Comparison of ENCODE assay signal across 1 fruit fly cellular context in genomic region chr4:497724-498123, dm6.
TF ChIP-seq lines count a peak whose summit lies in the region.

No protein-coding gene starts in this region.

TF ChIP-seq in whole organism, embryonic, 481 proteins besides CTCF, POLR2A, EP300 and RAD21 (continued from another document and continues in another):
- peak; percentile 85; the same call in 1 of the 2 replicates for TF ChIP-seq stc (GFP tag; IDR thresholded peaks at IDR 0.05; lab: Robert Waterston, UW)
- peak; percentile 96 for TF ChIP-seq CG4707 (GFP tag; optimal IDR thresholded peaks at IDR 0.05; lab: Kevin White, UChicago)
- peak; percentile 95 for TF ChIP-seq NC2β (GFP tag; optimal IDR thresholded peaks at IDR 0.05; lab: Kevin White, UChicago)
- no peak for TF ChIP-seq CG9932 (GFP tag; IDR thresholded peaks at IDR 0.05; lab: Robert Waterston, UW)
- TF ChIP-seq CG33213 (GFP tag; optimal IDR thresholded peaks at IDR 0.05; lab: Kevin White, UChicago), result peak; percentile 97
- TF ChIP-seq CG8359 (GFP tag; optimal IDR thresholded peaks at IDR 0.05; lab: Kevin White, UChicago; ENCODE audit: borderline replicate concordance), result peak; percentile 92
- peak; percentile 13; the same call in 1 of the 3 replicates for TF ChIP-seq row (GFP tag; IDR thresholded peaks at IDR 0.05; lab: Robert Waterston, UW)
- TF ChIP-seq fu2 (GFP tag; optimal IDR thresholded peaks at IDR 0.05; lab: Kevin White, UChicago), result peak; percentile 54
- peak; percentile 99 for TF ChIP-seq ac (GFP tag; optimal IDR thresholded peaks at IDR 0.05; lab: Kevin White, UChicago)
- peak; percentile 91 to 94 for TF ChIP-seq chif (GFP tag; optimal IDR thresholded peaks at IDR 0.05; lab: Kevin White, UChicago)
- peak; percentile 91 for TF ChIP-seq CG6765 (GFP tag; optimal IDR thresholded peaks at IDR 0.05; lab: Kevin White, UChicago)
- peak; percentile 95 for TF ChIP-seq CG12299 (tag; optimal IDR thresholded peaks at IDR 0.05; lab: Kevin White, UChicago)
- peak; percentile 48; the same call in 1 of the 3 replicates for TF ChIP-seq C15 (GFP tag; IDR thresholded peaks at IDR 0.05; lab: Robert Waterston, UW)
- no peak for TF ChIP-seq Rx (GFP tag; IDR thresholded peaks at IDR 0.05; lab: Robert Waterston, UW)
- TF ChIP-seq trem (tag; optimal IDR thresholded peaks at IDR 0.05; lab: Kevin White, UChicago), result peak; percentile 87
- peak; percentile 80 for TF ChIP-seq cato (GFP tag; optimal IDR thresholded peaks at IDR 0.05; lab: Kevin White, UChicago; ENCODE audit: borderline replicate concordance)
- TF ChIP-seq fd96Cb (tag; optimal IDR thresholded peaks at IDR 0.05; lab: Kevin White, UChicago), result peak; percentile 79
- no peak for TF ChIP-seq cg (GFP tag; optimal IDR thresholded peaks at IDR 0.05; lab: Kevin White, UChicago)
- peak; percentile 19 for TF ChIP-seq ind (GFP tag; optimal IDR thresholded peaks at IDR 0.05; lab: Kevin White, UChicago)
- peak; percentile 93 for TF ChIP-seq en (GFP tag; optimal IDR thresholded peaks at IDR 0.05; lab: Kevin White, UChicago)
- TF ChIP-seq Xbp1 (GFP tag; optimal IDR thresholded peaks at IDR 0.05; lab: Kevin White, UChicago), result peak; percentile 62
- TF ChIP-seq salm (tag; optimal IDR thresholded peaks at IDR 0.05; lab: Kevin White, UChicago), result peak; percentile 93
- peak; percentile 82 for TF ChIP-seq CG2116 (GFP tag; optimal IDR thresholded peaks at IDR 0.05; lab: Kevin White, UChicago)
- no peak for TF ChIP-seq CG16813 (GFP tag; IDR thresholded peaks at IDR 0.05; lab: Robert Waterston, UW; ENCODE audit: partially characterized antibody)
- peak; percentile 95 for TF ChIP-seq CG1529 (GFP tag; optimal IDR thresholded peaks at IDR 0.05; lab: Kevin White, UChicago)
- no peak for TF ChIP-seq unc-4 (GFP tag; IDR thresholded peaks at IDR 0.05; lab: Robert Waterston, UW; ENCODE audit: partially characterized antibody)
- TF ChIP-seq Atf6 (GFP tag; IDR thresholded peaks at IDR 0.05; lab: Robert Waterston, UW), result peak; percentile 91
- no peak for TF ChIP-seq Bgb (GFP tag; IDR thresholded peaks at IDR 0.05; lab: Robert Waterston, UW; ENCODE audit: partially characterized antibody)
- TF ChIP-seq CG32532 (GFP tag; IDR thresholded peaks at IDR 0.05; lab: Robert Waterston, UW), result no peak
- no peak for TF ChIP-seq CG14860 (GFP tag; IDR thresholded peaks at IDR 0.05; lab: Robert Waterston, UW; ENCODE audit: partially characterized antibody)
- peak; percentile 92 for TF ChIP-seq Mes4 (GFP tag; optimal IDR thresholded peaks at IDR 0.05; lab: Kevin White, UChicago)
- peak; percentile 78 for TF ChIP-seq ewg (GFP tag; optimal IDR thresholded peaks at IDR 0.05; lab: Kevin White, UChicago)
- no peak for TF ChIP-seq hth (optimal IDR thresholded peaks at IDR 0.05; lab: Kevin White, UChicago)
- TF ChIP-seq CG12391 (tag; optimal IDR thresholded peaks at IDR 0.05; lab: Kevin White, UChicago), result peak; percentile 80
- TF ChIP-seq phol (tag; optimal IDR thresholded peaks at IDR 0.05; lab: Kevin White, UChicago), result peak; percentile 30
- no peak; the same call in 1 of the 2 replicates for TF ChIP-seq toy (GFP tag; IDR thresholded peaks at IDR 0.05; lab: Robert Waterston, UW)
- peak; percentile 78 for TF ChIP-seq CG14050 (GFP tag; IDR thresholded peaks at IDR 0.05; lab: Robert Waterston, UW)
- peak; percentile 94 for TF ChIP-seq btn (GFP tag; optimal IDR thresholded peaks at IDR 0.05; lab: Kevin White, UChicago)
- TF ChIP-seq her (GFP tag; optimal IDR thresholded peaks at IDR 0.05; lab: Kevin White, UChicago), result peak; percentile 88
- TF ChIP-seq D (optimal IDR thresholded peaks at IDR 0.05; lab: Kevin White, UChicago), result no peak
- TF ChIP-seq D (GFP tag; optimal IDR thresholded peaks at IDR 0.05; lab: Kevin White, UChicago), result peak; percentile 96
- TF ChIP-seq wor (GFP tag; IDR thresholded peaks at IDR 0.05; lab: Robert Waterston, UW), result no peak
- TF ChIP-seq sim (GFP tag; IDR thresholded peaks at IDR 0.05; lab: Robert Waterston, UW), result peak; percentile 89
- peak; percentile 87 for TF ChIP-seq Six4 (GFP tag; optimal IDR thresholded peaks at IDR 0.05; lab: Kevin White, UChicago)
- TF ChIP-seq gfzf (GFP tag; optimal IDR thresholded peaks at IDR 0.05; lab: Kevin White, UChicago), result peak; percentile 12
- peak; percentile 91 for TF ChIP-seq CG12744 (GFP tag; optimal IDR thresholded peaks at IDR 0.05; lab: Kevin White, UChicago)
- TF ChIP-seq NK7.1 (GFP tag; optimal IDR thresholded peaks at IDR 0.05; lab: Kevin White, UChicago), result peak; percentile 90
- peak; percentile 77 for TF ChIP-seq CG4360 (GFP tag; IDR thresholded peaks at IDR 0.05; lab: Robert Waterston, UW)
- peak; percentile 78 for TF ChIP-seq Pdp1 (GFP tag; optimal IDR thresholded peaks at IDR 0.05; lab: Kevin White, UChicago)
- TF ChIP-seq Hmx (GFP tag; optimal IDR thresholded peaks at IDR 0.05; lab: Kevin White, UChicago), result no peak
- no peak for TF ChIP-seq dan (GFP tag; IDR thresholded peaks at IDR 0.05; lab: Robert Waterston, UW)
- TF ChIP-seq CG1792 (GFP tag; optimal IDR thresholded peaks at IDR 0.05; lab: Kevin White, UChicago), result peak; percentile 89
- TF ChIP-seq slp2 (GFP tag; optimal IDR thresholded peaks at IDR 0.05; lab: Kevin White, UChicago), result peak; percentile 78
- no peak for TF ChIP-seq CG6791 (GFP tag; IDR thresholded peaks at IDR 0.05; lab: Robert Waterston, UW; ENCODE audit: partially characterized antibody)
- peak; percentile 97 for TF ChIP-seq Vsx1 (GFP tag; optimal IDR thresholded peaks at IDR 0.05; lab: Kevin White, UChicago)
- TF ChIP-seq CG7271 (tag; optimal IDR thresholded peaks at IDR 0.05; lab: Kevin White, UChicago), result peak; percentile 97
- peak; percentile 97 for TF ChIP-seq CG17568 (GFP tag; optimal IDR thresholded peaks at IDR 0.05; lab: Kevin White, UChicago)
- TF ChIP-seq CG6654 (GFP tag; optimal IDR thresholded peaks at IDR 0.05; lab: Kevin White, UChicago), result peak; percentile 49
- TF ChIP-seq zen2 (GFP tag; IDR thresholded peaks at IDR 0.05; lab: Robert Waterston, UW; ENCODE audit: partially characterized antibody), result no peak
- TF ChIP-seq CG2889 (GFP tag; IDR thresholded peaks at IDR 0.05; lab: Robert Waterston, UW), result no peak
- TF ChIP-seq Jarid2 (GFP tag; optimal IDR thresholded peaks at IDR 0.05; lab: Kevin White, UChicago), result peak; percentile 83
- peak; percentile 97 for TF ChIP-seq Awh (GFP tag; IDR thresholded peaks at IDR 0.05; lab: Robert Waterston, UW)
- TF ChIP-seq knrl (GFP tag; IDR thresholded peaks at IDR 0.05; lab: Robert Waterston, UW; ENCODE audit: partially characterized antibody), result no peak
- peak; percentile 85 for TF ChIP-seq D19A (tag; optimal IDR thresholded peaks at IDR 0.05; lab: Kevin White, UChicago)
- TF ChIP-seq tin (GFP tag; optimal IDR thresholded peaks at IDR 0.05; lab: Kevin White, UChicago), result peak; percentile 70
- peak; percentile 85 for TF ChIP-seq CG17186 (GFP tag; optimal IDR thresholded peaks at IDR 0.05; lab: Kevin White, UChicago)
- TF ChIP-seq CG5953 (GFP tag; IDR thresholded peaks at IDR 0.05; lab: Robert Waterston, UW), result peak; percentile 68; the same call in 1 of the 2 replicates
- TF ChIP-seq zf30C (GFP tag; optimal IDR thresholded peaks at IDR 0.05; lab: Kevin White, UChicago), result peak; percentile 43
- TF ChIP-seq CG6683 (GFP tag; optimal IDR thresholded peaks at IDR 0.05; lab: Kevin White, UChicago), result peak; percentile 86
- TF ChIP-seq CG2712 (tag; optimal IDR thresholded peaks at IDR 0.05; lab: Kevin White, UChicago), result peak; percentile 91
- peak; percentile 93 for TF ChIP-seq grn (GFP tag; optimal IDR thresholded peaks at IDR 0.05; lab: Kevin White, UChicago)
- no peak for TF ChIP-seq Drgx (GFP tag; IDR thresholded peaks at IDR 0.05; lab: Robert Waterston, UW)
- TF ChIP-seq run (tag; optimal IDR thresholded peaks at IDR 0.05; lab: Kevin White, UChicago), result peak; percentile 83
- peak; percentile 99 for TF ChIP-seq CG2202 (tag; optimal IDR thresholded peaks at IDR 0.05; lab: Kevin White, UChicago)
- TF ChIP-seq ttk (GFP tag; IDR thresholded peaks at IDR 0.05; lab: Robert Waterston, UW), result no peak; the same call in 1 of the 2 replicates
- TF ChIP-seq CG13775 (GFP tag; optimal IDR thresholded peaks at IDR 0.05; lab: Kevin White, UChicago), result peak; percentile 73
- no peak for TF ChIP-seq yki (optimal IDR thresholded peaks at IDR 0.05; lab: Kevin White, UChicago)
- TF ChIP-seq fd64A (GFP tag; optimal IDR thresholded peaks at IDR 0.05; lab: Kevin White, UChicago), result peak; percentile 99
- peak; percentile 87 for TF ChIP-seq mirr (GFP tag; optimal IDR thresholded peaks at IDR 0.05; lab: Kevin White, UChicago)
- TF ChIP-seq al (GFP tag; IDR thresholded peaks at IDR 0.05; lab: Robert Waterston, UW), result no peak
- peak; percentile 94 for TF ChIP-seq CG15011 (GFP tag; optimal IDR thresholded peaks at IDR 0.05; lab: Kevin White, UChicago)
- no peak; the same call in 2 of the 3 replicates for TF ChIP-seq croc (GFP tag; conservative IDR thresholded peaks at IDR 0.05; lab: Robert Waterston, UW)
- peak; percentile 87 for TF ChIP-seq tx (GFP tag; optimal IDR thresholded peaks at IDR 0.05; lab: Kevin White, UChicago)
- no peak for TF ChIP-seq HLH4C (GFP tag; IDR thresholded peaks at IDR 0.05; lab: Robert Waterston, UW; ENCODE audit: partially characterized antibody)
- TF ChIP-seq fd3F (GFP tag; optimal IDR thresholded peaks at IDR 0.05; lab: Kevin White, UChicago), result peak; percentile 83
- peak; percentile 95 for TF ChIP-seq CG17359 (tag; optimal IDR thresholded peaks at IDR 0.05; lab: Kevin White, UChicago)
- TF ChIP-seq maf-S (GFP tag; optimal IDR thresholded peaks at IDR 0.05; lab: Kevin White, UChicago), result peak; percentile 86
- 0 out of 4 replicates have a peak, but pooled peaks have one; percentile 51 for TF ChIP-seq chinmo (GFP tag; IDR thresholded peaks at IDR 0.05; lab: Robert Waterston, UW; ENCODE audit: partially characterized antibody)
- peak; percentile 79 for TF ChIP-seq Dad (GFP tag; optimal IDR thresholded peaks at IDR 0.05; lab: Kevin White, UChicago)
- peak; percentile 78 for TF ChIP-seq CG8388 (GFP tag; optimal IDR thresholded peaks at IDR 0.05; lab: Kevin White, UChicago)
- peak; percentile 94 for TF ChIP-seq CG11723 (GFP tag; optimal IDR thresholded peaks at IDR 0.05; lab: Kevin White, UChicago)
- peak; percentile 100 for TF ChIP-seq kni (GFP tag; optimal IDR thresholded peaks at IDR 0.05; lab: Kevin White, UChicago)
- TF ChIP-seq Dfd (GFP tag; optimal IDR thresholded peaks at IDR 0.05; lab: Kevin White, UChicago), result no peak
- TF ChIP-seq nmo (GFP tag; optimal IDR thresholded peaks at IDR 0.05; lab: Kevin White, UChicago), result peak; percentile 44
- no peak for TF ChIP-seq ab (GFP tag; optimal IDR thresholded peaks at IDR 0.05; lab: Kevin White, UChicago)
- TF ChIP-seq CG15073 (GFP tag; optimal IDR thresholded peaks at IDR 0.05; lab: Kevin White, UChicago), result no peak
- peak; percentile 94 for TF ChIP-seq ash1 (GFP tag; optimal IDR thresholded peaks at IDR 0.05; lab: Kevin White, UChicago)
- peak; percentile 95 for TF ChIP-seq CG11398 (GFP tag; optimal IDR thresholded peaks at IDR 0.05; lab: Kevin White, UChicago)
- TF ChIP-seq pnt (GFP tag; optimal IDR thresholded peaks at IDR 0.05; lab: Kevin White, UChicago), result peak; percentile 85
- TF ChIP-seq twi (tag; optimal IDR thresholded peaks at IDR 0.05; lab: Kevin White, UChicago), result peak; percentile 95
- peak; percentile 51 for TF ChIP-seq lbe (GFP tag; optimal IDR thresholded peaks at IDR 0.05; lab: Kevin White, UChicago)
- TF ChIP-seq seq (GFP tag; IDR thresholded peaks at IDR 0.05; lab: Robert Waterston, UW), result peak; percentile 93
- peak; percentile 81 for TF ChIP-seq stwl (tag; optimal IDR thresholded peaks at IDR 0.05; lab: Kevin White, UChicago)
- TF ChIP-seq eyg (GFP tag; optimal IDR thresholded peaks at IDR 0.05; lab: Kevin White, UChicago), result peak; percentile 90
- TF ChIP-seq MESR4 (GFP tag; optimal IDR thresholded peaks at IDR 0.05; lab: Kevin White, UChicago), result peak; percentile 51
- TF ChIP-seq bowl (GFP tag; IDR thresholded peaks at IDR 0.05; lab: Robert Waterston, UW), result peak; percentile 76; the same call in 1 of the 2 replicates
- no peak for TF ChIP-seq Dll (GFP tag; IDR thresholded peaks at IDR 0.05; lab: Robert Waterston, UW; ENCODE audit: partially characterized antibody)
- TF ChIP-seq sens (GFP tag; lab: Kevin White, UChicago), result peak; percentile 99
- peak; percentile 96 for TF ChIP-seq CG8290 (GFP tag; optimal IDR thresholded peaks at IDR 0.05; lab: Kevin White, UChicago)
- peak; percentile 95 to 100 for TF ChIP-seq CG8290 (tag; optimal IDR thresholded peaks at IDR 0.05; lab: Kevin White, UChicago)
- TF ChIP-seq Oaz (GFP tag; IDR thresholded peaks at IDR 0.05; lab: Robert Waterston, UW), result no peak; the same call in 1 of the 2 replicates
- no peak for TF ChIP-seq tna (GFP tag; IDR thresholded peaks at IDR 0.05; lab: Robert Waterston, UW; ENCODE audit: partially characterized antibody)
- peak; percentile 92 for TF ChIP-seq trh (GFP tag; optimal IDR thresholded peaks at IDR 0.05; lab: Kevin White, UChicago)
- TF ChIP-seq GATAe (GFP tag; conservative IDR thresholded peaks at IDR 0.05; lab: Robert Waterston, UW), result no peak
- TF ChIP-seq tap (tag; optimal IDR thresholded peaks at IDR 0.05; lab: Kevin White, UChicago), result peak; percentile 89
- TF ChIP-seq schlank (tag; optimal IDR thresholded peaks at IDR 0.05; lab: Kevin White, UChicago), result peak; percentile 83
- peak; percentile 58 for TF ChIP-seq Hr3 (GFP tag; optimal IDR thresholded peaks at IDR 0.05; lab: Kevin White, UChicago)
- TF ChIP-seq Elba2 (GFP tag; optimal IDR thresholded peaks at IDR 0.05; lab: Kevin White, UChicago), result no peak
- no peak for TF ChIP-seq wdn (GFP tag; IDR thresholded peaks at IDR 0.05; lab: Robert Waterston, UW)
- no peak for TF ChIP-seq CG10959 (GFP tag; IDR thresholded peaks at IDR 0.05; lab: Robert Waterston, UW)
- TF ChIP-seq tll (GFP tag; optimal IDR thresholded peaks at IDR 0.05; lab: Kevin White, UChicago), result peak in 1 of 2 experiments; percentile 97
- TF ChIP-seq CG17612 (GFP tag; IDR thresholded peaks at IDR 0.05; lab: Robert Waterston, UW), result no peak
- TF ChIP-seq vfl (GFP tag; optimal IDR thresholded peaks at IDR 0.05; lab: Kevin White, UChicago), result peak; percentile 27
- peak; percentile 99 for TF ChIP-seq Med (GFP tag; lab: Kevin White, UChicago)
- TF ChIP-seq CG8944 (GFP tag; optimal IDR thresholded peaks at IDR 0.05; lab: Kevin White, UChicago), result peak; percentile 83
- TF ChIP-seq CG8924 (tag; optimal IDR thresholded peaks at IDR 0.05; lab: Kevin White, UChicago), result peak; percentile 95
- peak; percentile 73 for TF ChIP-seq cwo (GFP tag; optimal IDR thresholded peaks at IDR 0.05; lab: Kevin White, UChicago)
- peak; percentile 89 for TF ChIP-seq da (GFP tag; optimal IDR thresholded peaks at IDR 0.05; lab: Kevin White, UChicago)
- TF ChIP-seq CG3838 (GFP tag; optimal IDR thresholded peaks at IDR 0.05; lab: Kevin White, UChicago), result peak; percentile 86
- peak; percentile 87 for TF ChIP-seq CG3281 (GFP tag; optimal IDR thresholded peaks at IDR 0.05; lab: Kevin White, UChicago)
